In genomic region chrII:5663180-5663791, ce11 we compare ENCODE assay signal across 1 worm cellular context.
TF ChIP-seq lines count a peak whose summit lies in the region.

No protein-coding gene starts in this region.

TF ChIP-seq in whole organism, L1 larva, 84 proteins besides CTCF, POLR2A, EP300 and RAD21 (continued from another document):
- TF ChIP-seq snu-23 (GFP tag; optimal IDR thresholded peaks at IDR 0.05; lab: Kevin White, UChicago): peak; percentile 41
- TF ChIP-seq dsc-1 (tag; optimal IDR thresholded peaks at IDR 0.05; lab: Kevin White, UChicago): no peak
- TF ChIP-seq unc-86 (tag; optimal IDR thresholded peaks at IDR 0.05; lab: Kevin White, UChicago): no peak
